Worm (Caenorhabditis elegans): Measurements from ENCODE around the gene Y67D8C.6.

Y67D8C.6 gene

ce11 chrIV:3037932-3038331 lies 25.3 kb downstream of the Y67D8C.6 start:
- TF ChIP-seq ceh-18 (tag; optimal IDR thresholded peaks at IDR 0.05) (no peak), C08G9.2 (tag; optimal IDR thresholded peaks at IDR 0.05) (peak; percentile 10)

DNA sequence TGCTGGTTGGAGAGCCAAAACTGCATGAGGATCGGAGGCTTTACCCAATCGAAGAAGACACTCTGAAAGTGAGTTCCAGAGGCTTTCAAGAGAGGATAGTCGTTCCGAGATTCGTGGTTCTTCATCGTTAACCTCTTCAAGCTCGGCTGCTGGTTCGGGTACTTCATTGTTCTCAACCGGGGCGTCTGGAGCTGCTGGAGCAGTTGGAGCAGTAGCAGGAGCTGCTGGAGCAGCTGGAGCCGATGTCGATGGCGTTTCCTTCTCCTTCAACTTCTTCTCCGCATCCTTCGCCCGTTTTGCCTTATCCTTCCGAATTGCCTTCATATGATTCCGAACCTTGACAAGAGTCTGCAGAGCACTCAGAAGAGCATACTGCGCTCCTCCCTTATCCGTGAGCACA lies 27.8 kb downstream of the Y67D8C.6 start:
- TF ChIP-seq K02D7.2 (tag; optimal IDR thresholded peaks at IDR 0.05) (no peak), C38D4.7 (GFP tag; optimal IDR thresholded peaks at IDR 0.05) (no peak), ceh-19 (GFP tag; optimal IDR thresholded peaks at IDR 0.05) (no peak), pros-1 (tag; optimal IDR thresholded peaks at IDR 0.05) (no peak), ceh-48 (tag; optimal IDR thresholded peaks at IDR 0.05) (no peak), elt-4 (tag; optimal IDR thresholded peaks at IDR 0.05) (no peak), ceh-31 (tag; optimal IDR thresholded peaks at IDR 0.05) (no peak), pha-2 (tag; optimal IDR thresholded peaks at IDR 0.05) (no peak), syd-9 (tag; optimal IDR thresholded peaks at IDR 0.05) (no peak), pha-4 (tag; optimal IDR thresholded peaks at IDR 0.05) (no peak)

DNA sequence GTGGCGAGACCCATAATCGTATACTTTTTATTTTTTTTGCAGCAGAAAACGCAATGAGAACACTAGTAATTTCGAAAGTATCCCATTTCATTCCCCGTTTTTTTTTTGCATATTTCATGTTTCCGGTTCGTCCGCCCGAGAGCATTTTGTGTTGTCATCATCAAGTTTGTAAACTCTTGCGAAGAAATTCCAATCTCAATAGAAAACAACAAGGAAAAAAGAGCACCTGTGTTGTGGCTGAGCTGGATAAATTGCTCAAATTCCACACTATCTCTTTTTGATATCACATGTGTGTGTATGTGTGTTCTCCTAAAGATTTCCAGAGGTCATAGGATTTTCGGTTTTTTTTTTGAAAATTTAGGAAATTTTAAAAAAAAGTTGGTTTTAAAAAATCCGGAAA lies 31.2 kb downstream of the Y67D8C.6 start:
- no peak for TF ChIP-seq Y22D7AL.16 (tag; optimal IDR thresholded peaks at IDR 0.05)
- TF ChIP-seq ahr-1 (tag; optimal IDR thresholded peaks at IDR 0.05): no peak
- no peak for TF ChIP-seq ztf-16 (tag; optimal IDR thresholded peaks at IDR 0.05)
- no peak for TF ChIP-seq elt-4 (tag; optimal IDR thresholded peaks at IDR 0.05)
- no peak for TF ChIP-seq pax-1 (tag; optimal IDR thresholded peaks at IDR 0.05)
- TF ChIP-seq ceh-31 (tag; optimal IDR thresholded peaks at IDR 0.05): no peak
- TF ChIP-seq F13H6.1 (tag; optimal IDR thresholded peaks at IDR 0.05): no peak
- TF ChIP-seq sdc-2 (tag; optimal IDR thresholded peaks at IDR 0.05): no peak
- TF ChIP-seq fkh-10 (GFP tag; optimal IDR thresholded peaks at IDR 0.05): no peak
- TF ChIP-seq tbx-2 (tag; optimal IDR thresholded peaks at IDR 0.05): no peak
- no peak for TF ChIP-seq rnt-1 (tag; optimal IDR thresholded peaks at IDR 0.05)
- TF ChIP-seq nhr-11 (tag; optimal IDR thresholded peaks at IDR 0.05): no peak
- no peak for TF ChIP-seq sox-4 (tag; optimal IDR thresholded peaks at IDR 0.05)
- no peak for TF ChIP-seq ceh-6 (GFP tag; optimal IDR thresholded peaks at IDR 0.05)
- TF ChIP-seq ttx-3 (tag; optimal IDR thresholded peaks at IDR 0.05): no peak
- no peak for TF ChIP-seq che-1 (tag; optimal IDR thresholded peaks at IDR 0.05)
- no peak for TF ChIP-seq dmd-4 (tag; optimal IDR thresholded peaks at IDR 0.05; ENCODE audit: borderline replicate concordance)
- TF ChIP-seq sox-2 (GFP tag; IDR thresholded peaks at IDR 0.05): no peak

DNA sequence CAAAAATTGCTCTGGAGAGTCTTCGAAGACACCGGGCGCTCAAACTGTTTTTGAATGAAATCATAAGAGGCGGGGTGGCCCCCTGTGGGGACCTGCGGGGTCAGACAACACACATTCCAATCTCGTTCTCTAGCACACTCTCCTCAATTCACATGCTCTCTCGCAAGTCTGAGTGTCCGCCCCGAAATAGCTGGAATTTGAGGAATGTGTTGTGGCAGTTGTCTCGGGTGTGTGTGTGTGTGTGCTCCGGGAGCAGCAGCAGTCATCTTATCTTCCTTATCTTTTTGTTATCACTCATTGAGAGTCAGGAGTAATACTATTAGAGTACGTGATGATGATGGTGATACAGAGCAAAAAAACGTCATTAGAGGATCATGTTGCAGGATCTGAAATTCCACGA lies 33.3 kb downstream of the Y67D8C.6 start:
- TF ChIP-seq pat-9 (tag; optimal IDR thresholded peaks at IDR 0.05) (no peak), ref-2 (tag; optimal IDR thresholded peaks at IDR 0.05) (peak; percentile 37), pros-1 (tag; optimal IDR thresholded peaks at IDR 0.05) (no peak), elt-2 (tag; optimal IDR thresholded peaks at IDR 0.05) (peak; percentile 66), mec-3 (tag; optimal IDR thresholded peaks at IDR 0.05; ENCODE audit: borderline replicate concordance) (no peak), tbx-7 (tag; optimal IDR thresholded peaks at IDR 0.05) (no peak), odd-2 (tag; optimal IDR thresholded peaks at IDR 0.05) (no peak), dve-1 (tag; optimal IDR thresholded peaks at IDR 0.05) (no peak), ceh-9 (tag; optimal IDR thresholded peaks at IDR 0.05) (no peak), ceh-45 (GFP tag; IDR thresholded peaks at IDR 0.05) (no peak), unc-3 (GFP tag; conservative IDR thresholded peaks at IDR 0.05) (no peak), unc-3 (tag; optimal IDR thresholded peaks at IDR 0.05) (no peak), dmd-4 (tag; optimal IDR thresholded peaks at IDR 0.05; ENCODE audit: borderline replicate concordance) (no peak), ama-1 (optimal IDR thresholded peaks at IDR 0.05) (no peak), unc-55 (GFP tag; optimal IDR thresholded peaks at IDR 0.05) (peak; percentile 15), K09A11.1 (tag; optimal IDR thresholded peaks at IDR 0.05; ENCODE audit: insufficient read depth) (no peak), unc-86 (tag; optimal IDR thresholded peaks at IDR 0.05) (no peak), zip-5 (tag; optimal IDR thresholded peaks at IDR 0.05) (no peak), ets-4 (tag; optimal IDR thresholded peaks at IDR 0.05) (no peak), eyg-1 (tag; optimal IDR thresholded peaks at IDR 0.05) (no peak), ceh-34 (tag; optimal IDR thresholded peaks at IDR 0.05) (no peak)
